Fruit fly (Drosophila melanogaster): ENCODE data around the gene kmr.

kmr gene

dm6 chr3R:13807906-13808305 lies 92.9 kb downstream of the kmr start (continued):
- peak; percentile 14 for TF ChIP-seq CG10669 (GFP tag; optimal IDR thresholded peaks at IDR 0.05)
- peak; percentile 37 for TF ChIP-seq CG31627 (GFP tag; optimal IDR thresholded peaks at IDR 0.05)
- no peak for TF ChIP-seq CG11902 (GFP tag; optimal IDR thresholded peaks at IDR 0.05)
- TF ChIP-seq spab (GFP tag; optimal IDR thresholded peaks at IDR 0.05) = peak; percentile 12
- TF ChIP-seq CG6163 (GFP tag; IDR thresholded peaks at IDR 0.05) = no peak
- TF ChIP-seq CG10631 (GFP tag; optimal IDR thresholded peaks at IDR 0.05) = peak; percentile 74
- no peak for TF ChIP-seq fkh (GFP tag; optimal IDR thresholded peaks at IDR 0.05)
- TF ChIP-seq salr (GFP tag; optimal IDR thresholded peaks at IDR 0.05) = peak in 1 of 2 experiments; percentile 85
- peak; percentile 63 for TF ChIP-seq OdsH (GFP tag; optimal IDR thresholded peaks at IDR 0.05)
- peak; percentile 53 for TF ChIP-seq fd59A (GFP tag; optimal IDR thresholded peaks at IDR 0.05)
- peak; percentile 42 for TF ChIP-seq Hr39 (GFP tag; optimal IDR thresholded peaks at IDR 0.05)
- peak; percentile 38 for TF ChIP-seq Smox (GFP tag; optimal IDR thresholded peaks at IDR 0.05)
- TF ChIP-seq Hr38 (GFP tag; optimal IDR thresholded peaks at IDR 0.05) = no peak
- peak; percentile 73 for TF ChIP-seq CG6276 (GFP tag; optimal IDR thresholded peaks at IDR 0.05)
- TF ChIP-seq cyc (GFP tag; optimal IDR thresholded peaks at IDR 0.05) = peak; percentile 35
- TF ChIP-seq CG32006 (GFP tag; optimal IDR thresholded peaks at IDR 0.05) = peak; percentile 90
- TF ChIP-seq Ets96B (tag; optimal IDR thresholded peaks at IDR 0.05) = peak; percentile 41
- peak; percentile 47 for TF ChIP-seq CG6808 (GFP tag; optimal IDR thresholded peaks at IDR 0.05)
- peak in 1 of 2 experiments; percentile 44 for TF ChIP-seq ss (GFP tag; optimal IDR thresholded peaks at IDR 0.05)
- peak; percentile 62 for TF ChIP-seq esn (GFP tag; optimal IDR thresholded peaks at IDR 0.05)
- TF ChIP-seq vri (GFP tag; optimal IDR thresholded peaks at IDR 0.05) = no peak
- TF ChIP-seq eg (GFP tag; IDR thresholded peaks at IDR 0.05) = peak; percentile 41; the same call in 2 of the 3 replicates
- no peak for TF ChIP-seq fd85E (GFP tag; optimal IDR thresholded peaks at IDR 0.05)
- TF ChIP-seq lz (GFP tag; optimal IDR thresholded peaks at IDR 0.05) = peak; percentile 46
- peak; percentile 51 for TF ChIP-seq acj6 (GFP tag; optimal IDR thresholded peaks at IDR 0.05)
- TF ChIP-seq svp (GFP tag) = peak; percentile 68
- no peak for TF ChIP-seq CG8119 (GFP tag; IDR thresholded peaks at IDR 0.05)
- TF ChIP-seq Eip75B (GFP tag; optimal IDR thresholded peaks at IDR 0.05) = peak; percentile 57
- peak; percentile 94 for TF ChIP-seq Eip78C (GFP tag)
- TF ChIP-seq CG8319 (GFP tag; optimal IDR thresholded peaks at IDR 0.05) = peak; percentile 31
- TF ChIP-seq Hr4 (GFP tag; optimal IDR thresholded peaks at IDR 0.05) = peak; percentile 86
- TF ChIP-seq topi (GFP tag; optimal IDR thresholded peaks at IDR 0.05) = peak; percentile 53
- peak; percentile 49; the same call in 1 of the 2 replicates for TF ChIP-seq CG15336 (GFP tag; IDR thresholded peaks at IDR 0.05)
- TF ChIP-seq Ets21C (GFP tag; optimal IDR thresholded peaks at IDR 0.05) = no peak
- TF ChIP-seq pdm3 (GFP tag; optimal IDR thresholded peaks at IDR 0.05) = peak; percentile 68
- no peak for TF ChIP-seq CG11294 (GFP tag; IDR thresholded peaks at IDR 0.05)
- TF ChIP-seq dac (GFP tag; optimal IDR thresholded peaks at IDR 0.05) = peak; percentile 65
- TF ChIP-seq CG6854 (GFP tag; optimal IDR thresholded peaks at IDR 0.05) = no peak
- TF ChIP-seq CG3032 (tag; optimal IDR thresholded peaks at IDR 0.05) = peak; percentile 43

dm6 chr3R:13809261-13809660 lies 94.3 kb downstream of the kmr start:
- no peak for TF ChIP-seq CG7368 (GFP tag; optimal IDR thresholded peaks at IDR 0.05)
- TF ChIP-seq CG8119 (GFP tag; IDR thresholded peaks at IDR 0.05) = no peak
- no peak for TF ChIP-seq lz (GFP tag; optimal IDR thresholded peaks at IDR 0.05)
- no peak for TF ChIP-seq Met (GFP tag; optimal IDR thresholded peaks at IDR 0.05)

dm6 chr3R:13810308-13810707 lies 95.3 kb downstream of the kmr start:
- TF ChIP-seq Sox14 (GFP tag; optimal IDR thresholded peaks at IDR 0.05) = no peak
- TF ChIP-seq CG6163 (GFP tag; IDR thresholded peaks at IDR 0.05) = no peak
- no peak for TF ChIP-seq net (GFP tag; optimal IDR thresholded peaks at IDR 0.05)
- TF ChIP-seq pdm3 (GFP tag; optimal IDR thresholded peaks at IDR 0.05) = no peak
- no peak for TF ChIP-seq CG32006 (GFP tag; optimal IDR thresholded peaks at IDR 0.05)
- TF ChIP-seq fkh (GFP tag; optimal IDR thresholded peaks at IDR 0.05) = no peak
- TF ChIP-seq CG6808 (GFP tag; optimal IDR thresholded peaks at IDR 0.05) = no peak
- TF ChIP-seq salr (GFP tag; optimal IDR thresholded peaks at IDR 0.05) = no peak
- no peak for TF ChIP-seq CG8119 (GFP tag; IDR thresholded peaks at IDR 0.05)
- TF ChIP-seq CG6854 (GFP tag; optimal IDR thresholded peaks at IDR 0.05) = no peak
